Fruit fly (Drosophila melanogaster): ENCODE measurements around the gene CG12971.

The CG12971 gene

dm6 chr3L:21363926-21364537 lies 7.7 kb upstream of the CG12971 start (continued):
- TF ChIP-seq pan (optimal IDR thresholded peaks at IDR 0.05) (no peak), pan (GFP tag; optimal IDR thresholded peaks at IDR 0.05 in 1 of 2, IDR thresholded peaks at IDR 0.05 in 1 of 2) (no peak), Pdp1 (GFP tag; optimal IDR thresholded peaks at IDR 0.05) (no peak), stc (GFP tag; IDR thresholded peaks at IDR 0.05) (no peak), Bteb2 (GFP tag; optimal IDR thresholded peaks at IDR 0.05) (no peak), CG12236 (GFP tag; optimal IDR thresholded peaks at IDR 0.05) (no peak), D (optimal IDR thresholded peaks at IDR 0.05) (no peak), D (GFP tag; optimal IDR thresholded peaks at IDR 0.05) (no peak), HLH3B (GFP tag; IDR thresholded peaks at IDR 0.05) (no peak)

dm6 chr3L:21359879-21360278 lies 3.6 kb upstream of the CG12971 start, which contains the start of gene CG32440:
TSS of gene CG32440 (plus strand) at chr3L:21360179.
- TF ChIP-seq Nf-YC (tag; optimal IDR thresholded peaks at IDR 0.05) (no peak), Nf-YA (GFP tag; IDR thresholded peaks at IDR 0.05) (no peak), CG32772 (GFP tag; IDR thresholded peaks at IDR 0.05) (no peak), HLH3B (GFP tag; IDR thresholded peaks at IDR 0.05) (no peak), wor (GFP tag; IDR thresholded peaks at IDR 0.05) (no peak), Hand (GFP tag; optimal IDR thresholded peaks at IDR 0.05) (no peak), CG12219 (GFP tag; optimal IDR thresholded peaks at IDR 0.05) (no peak), ranshi (GFP tag; IDR thresholded peaks at IDR 0.05) (no peak), Fer3 (tag; optimal IDR thresholded peaks at IDR 0.05) (no peak), dati (GFP tag; IDR thresholded peaks at IDR 0.05) (no peak), Asciz (GFP tag; optimal IDR thresholded peaks at IDR 0.05) (no peak)

dm6 chr3L:21357383-21357782 lies 1.1 kb upstream of the CG12971 start, which contains the start of gene CG32437:
TSS of gene CG32437 (plus strand) at chr3L:21357683.
- TF ChIP-seq shn (GFP tag; optimal IDR thresholded peaks at IDR 0.05), result no peak
- no peak for TF ChIP-seq Camta (GFP tag; optimal IDR thresholded peaks at IDR 0.05)
- TF ChIP-seq bsh (GFP tag; optimal IDR thresholded peaks at IDR 0.05), result no peak
- TF ChIP-seq mam (GFP tag; optimal IDR thresholded peaks at IDR 0.05), result no peak
- no peak for TF ChIP-seq Chrac-16 (GFP tag; optimal IDR thresholded peaks at IDR 0.05)
- TF ChIP-seq CG12659 (GFP tag; optimal IDR thresholded peaks at IDR 0.05), result no peak
- no peak for TF ChIP-seq CG17385 (GFP tag; optimal IDR thresholded peaks at IDR 0.05)
- TF ChIP-seq jing (GFP tag; optimal IDR thresholded peaks at IDR 0.05), result no peak
- no peak for TF ChIP-seq CG17912 (GFP tag; optimal IDR thresholded peaks at IDR 0.05)
- no peak for TF ChIP-seq zfh1 (GFP tag; IDR thresholded peaks at IDR 0.05)
- TF ChIP-seq Antp (GFP tag; optimal IDR thresholded peaks at IDR 0.05), result no peak
- TF ChIP-seq sim (GFP tag; IDR thresholded peaks at IDR 0.05), result no peak
- TF ChIP-seq CG2129 (GFP tag; IDR thresholded peaks at IDR 0.05; ENCODE audit: partially characterized antibody), result no peak
- no peak for TF ChIP-seq trem (tag; optimal IDR thresholded peaks at IDR 0.05)
- TF ChIP-seq zfh2 (GFP tag; optimal IDR thresholded peaks at IDR 0.05), result no peak
- TF ChIP-seq MBD-R2 (GFP tag; IDR thresholded peaks at IDR 0.05), result no peak

DNA sequence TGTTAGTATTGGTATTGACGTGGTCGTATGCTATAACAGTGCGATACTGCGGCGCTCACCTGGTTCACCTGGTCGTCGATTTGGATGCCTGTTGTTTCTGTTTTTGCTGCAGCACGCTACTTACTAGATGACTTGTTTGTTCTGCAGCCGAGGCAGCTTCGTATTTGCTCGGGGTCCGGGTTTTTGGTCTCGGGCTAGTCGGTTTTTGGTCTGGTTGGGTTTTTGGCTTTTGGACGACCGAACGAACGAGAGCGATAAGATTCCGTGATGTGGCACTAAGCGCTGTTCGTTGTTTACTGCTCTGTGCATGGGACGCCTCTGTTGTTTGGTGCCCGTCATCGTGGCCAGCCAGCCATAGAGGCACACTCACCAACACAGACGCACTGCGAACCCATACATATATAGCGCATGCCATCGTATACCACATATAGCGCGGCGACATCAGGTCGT lies 7.3 kb downstream of the CG12971 start, which contains the start of gene ebd2:
ebd2 (minus strand) TSS at position 306 of the 450 bp plus-strand sequence.
- TF ChIP-seq BtbVII (GFP tag; optimal IDR thresholded peaks at IDR 0.05), result peak; percentile 59
- no peak for TF ChIP-seq klu (GFP tag; IDR thresholded peaks at IDR 0.05)
- TF ChIP-seq p53 (GFP tag; optimal IDR thresholded peaks at IDR 0.05), result no peak
- no peak for TF ChIP-seq CG3847 (GFP tag; IDR thresholded peaks at IDR 0.05)
- no peak for TF ChIP-seq abd-A (tag; optimal IDR thresholded peaks at IDR 0.05)
- TF ChIP-seq Dbx (GFP tag; IDR thresholded peaks at IDR 0.05), result peak; percentile 49; the same call in 1 of the 3 replicates
- TF ChIP-seq Adf1 (GFP tag; IDR thresholded peaks at IDR 0.05), result peak; percentile 59
- peak; percentile 19; the same call in 1 of the 3 replicates for TF ChIP-seq Mrtf (GFP tag; IDR thresholded peaks at IDR 0.05)
- TF ChIP-seq CG13424 (tag; optimal IDR thresholded peaks at IDR 0.05), result no peak
- TF ChIP-seq az2 (GFP tag; optimal IDR thresholded peaks at IDR 0.05), result no peak
- TF ChIP-seq btn (GFP tag; optimal IDR thresholded peaks at IDR 0.05), result no peak
- no peak for TF ChIP-seq Dfd (GFP tag; optimal IDR thresholded peaks at IDR 0.05)
- peak; percentile 95 for TF ChIP-seq CG13894 (tag; optimal IDR thresholded peaks at IDR 0.05)
- no peak for TF ChIP-seq CG1603 (tag; optimal IDR thresholded peaks at IDR 0.05)
